Fruit fly (Drosophila melanogaster) whole organism, embryonic: ENCODE results near the gene Fas1.

ENCODE experiments used
- Ada2b ChIP-seq: fragments of 200-800 bp; sonication (Bioruptor generic); IDR thresholded peaks from 2 replicates; pipeline ENCODE4 v1.3.6; 2022; ENCODE audit warnings: missing biosample characterization, missing genetic modification characterization
- Adf1 ChIP-seq: fragments of 200-800 bp; sonication (Bioruptor generic); IDR thresholded peaks from 2 replicates; pipeline ENCODE4 v1.3.6; 2022; ENCODE audit warnings: missing biosample characterization, missing genetic modification characterization
- Awh ChIP-seq: fragments of 200-800 bp; sonication (Bioruptor generic); IDR thresholded peaks from 2 replicates; pipeline ENCODE4, ENCODE4 v1.3.6; 2022; ENCODE audit warnings: missing biosample characterization, missing genetic modification characterization
- Bgb ChIP-seq: fragments of 200-800 bp; sonication (Bioruptor generic); IDR thresholded peaks from 2 replicates; pipeline ENCODE4 v1.3.6; 2022; ENCODE audit warnings: missing biosample characterization, missing genetic modification characterization; ENCODE audit not compliant: partially characterized antibody
- CG12104 ChIP-seq: fragments of 200-800 bp; sonication (Bioruptor generic); optimal IDR thresholded peaks from 3 replicates; lab custom pipeline; 2016; ENCODE audit warnings: missing biosample characterization, missing genetic modification characterization
- CG12219 ChIP-seq: fragments of 200-800 bp; sonication (Bioruptor generic); optimal IDR thresholded peaks from 3 replicates; lab custom pipeline; 2018; ENCODE audit warnings: missing biosample characterization, mild to moderate bottlenecking, missing genetic modification characterization
- CG14710 ChIP-seq: fragments of 200-800 bp; sonication (Bioruptor generic); optimal IDR thresholded peaks from 3 replicates; lab custom pipeline; 2019; ENCODE audit warnings: missing biosample characterization, mild to moderate bottlenecking, missing genetic modification characterization, moderate library complexity
- CG17186 ChIP-seq: fragments of 200-800 bp; sonication (Bioruptor generic); optimal IDR thresholded peaks from 3 replicates; lab custom pipeline; 2017; ENCODE audit warnings: missing biosample characterization, missing genetic modification reagents, missing genetic modification characterization
- CG17912 ChIP-seq: fragments of 200-800 bp; sonication (Bioruptor generic); optimal IDR thresholded peaks from 2 replicates; lab custom pipeline; 2018; ENCODE audit warnings: missing biosample characterization, mild to moderate bottlenecking, missing genetic modification characterization
- CG18599 ChIP-seq: fragments of 200-800 bp; sonication (Bioruptor generic); optimal IDR thresholded peaks from 3 replicates; lab custom pipeline; 2017; ENCODE audit warnings: missing biosample characterization, missing genetic modification characterization, mild to moderate bottlenecking, moderate library complexity, missing genetic modification reagents
- CG2120 ChIP-seq: fragments of 200-800 bp; sonication (Bioruptor generic); optimal IDR thresholded peaks from 3 replicates; lab custom pipeline; 2016; ENCODE audit warnings: missing biosample characterization, missing genetic modification characterization
- CG30403 ChIP-seq: fragments of 200-800 bp; sonication (Bioruptor generic); optimal IDR thresholded peaks from 3 replicates; lab custom pipeline; 2016; ENCODE audit warnings: missing biosample characterization, missing genetic modification characterization
- CG32532 ChIP-seq: fragments of 200-800 bp; sonication (Bioruptor generic); IDR thresholded peaks from 2 replicates; pipeline ENCODE4 v1.3.6; 2022; ENCODE audit warnings: missing biosample characterization, missing genetic modification characterization
- CG3995 ChIP-seq: fragments of 200-800 bp; sonication (Bioruptor generic); optimal IDR thresholded peaks from 3 replicates; lab custom pipeline; 2016; ENCODE audit warnings: missing biosample characterization, missing genetic modification characterization
- CG4328 ChIP-seq: fragments of 200-800 bp; sonication (Bioruptor generic); optimal IDR thresholded peaks from 3 replicates; lab custom pipeline; 2017; ENCODE audit warnings: missing biosample characterization, missing genetic modification reagents, missing genetic modification characterization
- CG4424 ChIP-seq: fragments of 200-800 bp; sonication (Bioruptor generic); optimal IDR thresholded peaks from 3 replicates; lab custom pipeline; 2016; ENCODE audit warnings: missing biosample characterization, missing genetic modification characterization
- CG4820 ChIP-seq: fragments of 200-800 bp; sonication (Bioruptor generic); optimal IDR thresholded peaks from 3 replicates; lab custom pipeline; 2016; ENCODE audit warnings: missing biosample characterization, missing genetic modification characterization
- CG4854 ChIP-seq: fragments of 200-800 bp; sonication (Bioruptor generic); optimal IDR thresholded peaks from 2 replicates; lab custom pipeline; 2016; ENCODE audit warnings: missing biosample characterization, missing genetic modification characterization, inconsistent platforms
- CG7987 ChIP-seq: fragments of 200-800 bp; sonication (Bioruptor generic); optimal IDR thresholded peaks from 2 replicates; lab custom pipeline; 2018; ENCODE audit warnings: missing biosample characterization, mild to moderate bottlenecking, missing genetic modification characterization, moderate library complexity
- CG8290 ChIP-seq, 3 experiments: fragments of 200-800 bp; sonication (Bioruptor generic); optimal IDR thresholded peaks; 2 replicates each; lab custom pipeline; 2016 to 2019; ENCODE audit warnings: missing biosample characterization in 3 of 3, missing genetic modification characterization in 3 of 3, mild to moderate bottlenecking in 2 of 3, moderate library complexity in 1 of 3
- CG9727 ChIP-seq: fragments of 200-800 bp; sonication (Bioruptor generic); optimal IDR thresholded peaks from 3 replicates; lab custom pipeline; 2017; ENCODE audit warnings: missing biosample characterization, mild to moderate bottlenecking, missing genetic modification characterization
- CHES-1-like ChIP-seq: fragments of 200-800 bp; sonication (Bioruptor generic); optimal IDR thresholded peaks from 2 replicates; lab custom pipeline; 2016; ENCODE audit warnings: missing biosample characterization, missing genetic modification characterization
- CTCF ChIP-seq: fragments of 200-800 bp; sonication (Bioruptor generic); optimal IDR thresholded peaks from 2 replicates; lab custom pipeline; 2017; ENCODE audit warnings: missing biosample characterization, mild to moderate bottlenecking, missing genetic modification characterization, moderate library complexity
- Chrac-16 ChIP-seq: fragments of 200-800 bp; sonication (Bioruptor generic); optimal IDR thresholded peaks from 3 replicates; lab custom pipeline; 2016; ENCODE audit warnings: missing biosample characterization, missing genetic modification characterization
- D19B ChIP-seq: fragments of 200-800 bp; sonication (Bioruptor generic); optimal IDR thresholded peaks from 2 replicates; lab custom pipeline; 2017; ENCODE audit warnings: missing biosample characterization, mild to moderate bottlenecking, missing genetic modification characterization
- Dip3 ChIP-seq: fragments of 200-800 bp; sonication (Bioruptor generic); optimal IDR thresholded peaks from 3 replicates; lab custom pipeline; 2016; ENCODE audit warnings: missing biosample characterization, missing genetic modification characterization
- Fer2 ChIP-seq: fragments of 200-800 bp; sonication (Bioruptor generic); optimal IDR thresholded peaks from 2 replicates; lab custom pipeline; 2018; ENCODE audit warnings: missing biosample characterization, mild to moderate bottlenecking, missing genetic modification characterization, moderate library complexity
- Gug ChIP-seq: fragments of 200-800 bp; sonication (Bioruptor generic); IDR thresholded peaks from 4 replicates; pipeline ENCODE4 v1.3.6; 2022; ENCODE audit warnings: missing biosample characterization, missing genetic modification characterization
- H2.0 ChIP-seq: fragments of 200-800 bp; sonication (Bioruptor generic); IDR thresholded peaks from 2 replicates; pipeline ENCODE4 v1.3.6; 2022; ENCODE audit warnings: missing biosample characterization, missing genetic modification characterization
- HLH4C ChIP-seq: fragments of 200-800 bp; sonication (Bioruptor generic); IDR thresholded peaks from 3 replicates; pipeline ENCODE4 v1.3.6; 2022; ENCODE audit warnings: missing biosample characterization, missing genetic modification characterization; ENCODE audit not compliant: partially characterized antibody
- HLHmδ ChIP-seq: fragments of 200-800 bp; sonication (Bioruptor generic); optimal IDR thresholded peaks from 2 replicates; lab custom pipeline; 2018; ENCODE audit warnings: missing biosample characterization, mild to moderate bottlenecking, missing genetic modification characterization, moderate library complexity
- Hand ChIP-seq: fragments of 200-800 bp; sonication (Bioruptor generic); optimal IDR thresholded peaks from 2 replicates; lab custom pipeline; 2017; ENCODE audit warnings: mild to moderate bottlenecking, missing biosample characterization, missing genetic modification reagents, missing genetic modification characterization
- al ChIP-seq: fragments of 200-800 bp; sonication (Bioruptor generic); IDR thresholded peaks from 2 replicates; pipeline ENCODE4 v1.3.6; 2022; ENCODE audit warnings: missing biosample characterization, missing genetic modification characterization
- cas ChIP-seq: fragments of 200-800 bp; sonication (Bioruptor generic); IDR thresholded peaks from 2 replicates; pipeline ENCODE4 v1.3.6; 2022; ENCODE audit warnings: missing biosample characterization, missing genetic modification characterization
- eyg ChIP-seq: fragments of 200-800 bp; sonication (Bioruptor generic); optimal IDR thresholded peaks from 3 replicates; lab custom pipeline; 2016; ENCODE audit warnings: missing biosample characterization, missing genetic modification characterization
- gcm ChIP-seq: fragments of 200-800 bp; sonication (Bioruptor generic); optimal IDR thresholded peaks from 2 replicates; lab custom pipeline; 2019; ENCODE audit warnings: missing biosample characterization, mild to moderate bottlenecking, missing genetic modification characterization, moderate library complexity
- gt ChIP-seq: fragments of 200-800 bp; sonication (Bioruptor generic); IDR thresholded peaks from 2 replicates; pipeline ENCODE4 v1.3.6; 2022; ENCODE audit warnings: missing biosample characterization, missing genetic modification characterization
- inv ChIP-seq: fragments of 200-800 bp; sonication (Bioruptor generic); IDR thresholded peaks from 2 replicates; pipeline ENCODE4 v1.3.6; 2022; ENCODE audit warnings: missing biosample characterization, missing genetic modification characterization; ENCODE audit not compliant: partially characterized antibody
- lmd ChIP-seq: fragments of 200-800 bp; sonication (Bioruptor generic); IDR thresholded peaks from 2 replicates; pipeline ENCODE4 v1.3.6; 2022; ENCODE audit warnings: missing biosample characterization, missing genetic modification characterization
- mam ChIP-seq: fragments of 200-800 bp; sonication (Bioruptor generic); optimal IDR thresholded peaks from 3 replicates; lab custom pipeline; 2016; ENCODE audit warnings: missing biosample characterization, missing genetic modification characterization
- nerfin-1 ChIP-seq: fragments of 200-800 bp; sonication (Bioruptor generic); optimal IDR thresholded peaks from 3 replicates; lab custom pipeline; 2019; ENCODE audit warnings: missing biosample characterization, mild to moderate bottlenecking, missing genetic modification characterization, moderate library complexity
- nerfin-2 ChIP-seq: fragments of 200-800 bp; sonication (Bioruptor generic); IDR thresholded peaks from 2 replicates; pipeline ENCODE4 v1.3.6; 2022; ENCODE audit warnings: missing biosample characterization, missing genetic modification characterization; ENCODE audit not compliant: partially characterized antibody
- nmo ChIP-seq: fragments of 200-800 bp; sonication (Bioruptor generic); optimal IDR thresholded peaks from 2 replicates; lab custom pipeline; 2018; ENCODE audit warnings: missing biosample characterization, mild to moderate bottlenecking, missing genetic modification characterization, moderate library complexity
- rib ChIP-seq: fragments of 200-800 bp; sonication (Bioruptor generic); IDR thresholded peaks from 2 replicates; pipeline ENCODE4 v1.3.6; 2022; ENCODE audit warnings: missing biosample characterization, missing genetic modification characterization
- slbo ChIP-seq: fragments of 200-800 bp; sonication (Bioruptor generic); IDR thresholded peaks from 2 replicates; pipeline ENCODE4 v1.3.6; 2022; ENCODE audit warnings: missing biosample characterization, missing genetic modification characterization
- slp2 ChIP-seq: fragments of 200-800 bp; sonication (Bioruptor generic); optimal IDR thresholded peaks from 2 replicates; lab custom pipeline; 2016; ENCODE audit warnings: missing biosample characterization, missing genetic modification characterization
- sob ChIP-seq: fragments of 200-800 bp; sonication (Bioruptor generic); IDR thresholded peaks from 2 replicates; pipeline ENCODE4 v1.3.6; 2022; ENCODE audit warnings: missing biosample characterization, missing genetic modification characterization
- stc ChIP-seq: fragments of 200-800 bp; sonication (Bioruptor generic); IDR thresholded peaks from 2 replicates; pipeline ENCODE4 v1.3.6; 2022; ENCODE audit warnings: missing biosample characterization, missing genetic modification characterization
- stwl ChIP-seq: fragments of 200-800 bp; sonication (Bioruptor generic); optimal IDR thresholded peaks from 3 replicates; lab custom pipeline; 2018; ENCODE audit warnings: missing biosample characterization, mild to moderate bottlenecking, missing genetic modification characterization, moderate library complexity
- wor ChIP-seq: fragments of 200-800 bp; sonication (Bioruptor generic); IDR thresholded peaks from 2 replicates; pipeline ENCODE4 v1.3.6; 2022; ENCODE audit warnings: missing biosample characterization, missing genetic modification characterization

Gene Fas1

DNA sequence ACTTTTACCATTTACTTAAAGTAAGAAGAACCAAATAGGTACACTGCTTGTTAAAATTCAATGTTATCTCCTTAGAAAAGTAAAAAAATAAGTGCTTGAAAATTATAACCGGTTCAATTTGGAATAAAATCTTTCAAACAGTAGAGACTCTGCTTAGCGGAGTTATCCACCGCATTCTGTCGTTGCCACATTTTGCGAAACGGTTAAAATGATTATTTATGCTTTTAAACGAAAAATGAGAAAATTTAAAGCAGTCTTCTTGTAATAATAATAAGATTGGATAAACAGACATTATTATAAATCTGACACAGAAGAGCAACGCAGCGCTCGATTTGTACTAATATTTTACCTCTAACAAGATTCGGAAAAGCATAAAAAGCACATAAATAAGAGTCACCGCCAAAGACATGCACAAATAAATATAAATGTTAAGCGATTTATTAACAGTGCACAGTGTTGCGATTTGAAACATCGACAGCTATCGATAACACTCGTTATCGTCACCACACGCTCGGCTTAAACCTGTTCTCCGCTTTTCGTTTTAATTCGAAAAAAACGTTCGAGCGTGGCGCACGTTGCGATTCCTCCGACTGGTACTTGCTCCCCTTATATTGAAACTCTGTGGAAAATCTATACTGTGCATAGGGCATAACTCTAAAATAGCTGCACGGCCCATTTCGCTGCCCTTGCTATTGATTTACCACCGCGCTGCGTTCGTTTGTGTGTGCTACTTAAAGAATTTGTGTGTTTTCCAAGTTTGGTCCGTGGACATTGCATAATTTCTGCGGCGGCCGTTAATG is at the start of gene Fas1 (continued):
- TF ChIP-seq stwl (tag; lab: Kevin White, UChicago) (peak; percentile 89), mam (GFP tag; lab: Kevin White, UChicago) (no peak), gt (GFP tag; lab: Robert Waterston, UW) (no peak), CG14710 (tag; lab: Kevin White, UChicago) (peak; percentile 70), Gug (GFP tag; lab: Robert Waterston, UW) (no peak), nerfin-2 (GFP tag; lab: Robert Waterston, UW) (0 out of 2 replicates have a peak, but pooled peaks have one; percentile 25), CG17912 (GFP tag; lab: Kevin White, UChicago) (no peak), CTCF (GFP tag; lab: Kevin White, UChicago) (peak; percentile 82), CG30403 (GFP tag; lab: Kevin White, UChicago) (peak; percentile 2), nerfin-1 (peak; percentile 60), stc (peak; percentile 9; the same call in 1 of the 2 replicates), CG3995 (peak; percentile 54), wor (GFP tag; lab: Robert Waterston, UW) (no peak), sob (GFP tag; lab: Robert Waterston, UW) (no peak), Adf1 (GFP tag; lab: Robert Waterston, UW) (0 out of 2 replicates have a peak, but pooled peaks have one; percentile 11), CG32532 (GFP tag; lab: Robert Waterston, UW) (no peak), Dip3 (GFP tag; lab: Kevin White, UChicago) (no peak), CG2120 (GFP tag; lab: Kevin White, UChicago) (no peak), CG7987 (GFP tag; lab: Kevin White, UChicago) (peak; percentile 23), Ada2b (no peak), CG4424 (GFP tag; lab: Kevin White, UChicago) (peak; percentile 15), H2.0 (no peak), Bgb (peak; percentile 71), HLH4C (GFP tag; lab: Robert Waterston, UW) (peak; percentile 70; the same call in 2 of the 3 replicates), CG17186 (GFP tag; lab: Kevin White, UChicago) (peak; percentile 53), D19B (no peak), inv (GFP tag; lab: Robert Waterston, UW) (0 out of 2 replicates have a peak, but pooled peaks have one; percentile 34), CG18599 (GFP tag; lab: Kevin White, UChicago) (peak; percentile 0), slbo (no peak), CG8290 (GFP tag; optimal IDR thresholded peaks at IDR 0.05; lab: Kevin White, UChicago) (no peak), CG8290 (tag; optimal IDR thresholded peaks at IDR 0.05; lab: Kevin White, UChicago) (peak in 1 of 2 experiments; percentile 15), HLHmδ (GFP tag; lab: Kevin White, UChicago) (peak; percentile 76), gcm (GFP tag; lab: Kevin White, UChicago) (no peak), Chrac-16 (GFP tag; lab: Kevin White, UChicago) (no peak), cas (GFP tag; lab: Robert Waterston, UW) (no peak), CG4820 (GFP tag; lab: Kevin White, UChicago) (no peak), Fer2 (tag; lab: Kevin White, UChicago) (no peak), nmo (GFP tag; lab: Kevin White, UChicago) (peak; percentile 3), eyg (GFP tag; lab: Kevin White, UChicago) (no peak), rib (GFP tag; lab: Robert Waterston, UW) (no peak), slp2 (no peak), CG9727 (GFP tag; lab: Kevin White, UChicago) (no peak), lmd (GFP tag; lab: Robert Waterston, UW) (no peak), al (GFP tag; lab: Robert Waterston, UW) (no peak), Awh (GFP tag; lab: Robert Waterston, UW) (no peak), Hand (GFP tag; lab: Kevin White, UChicago) (no peak), CG12219 (GFP tag; lab: Kevin White, UChicago) (no peak), CHES-1-like (GFP tag; lab: Kevin White, UChicago) (no peak), CG12104 (GFP tag; lab: Kevin White, UChicago) (no peak), CG4328 (GFP tag; lab: Kevin White, UChicago) (no peak), CG4854 (GFP tag; lab: Kevin White, UChicago) (no peak)
